Worm (Caenorhabditis elegans): ENCODE results near the gene Y81G3A.6.

Gene Y81G3A.6

ce11 chrII:13066777-13067290 lies 15.5 kb downstream of the Y81G3A.6 start:
- TF ChIP-seq lin-13 (GFP tag; optimal IDR thresholded peaks at IDR 0.05): no peak
- TF ChIP-seq sdz-12 (GFP tag; optimal IDR thresholded peaks at IDR 0.05): peak; percentile 6
- TF ChIP-seq hif-1 (tag; optimal IDR thresholded peaks at IDR 0.05): peak in 1 of 2 experiments; percentile 18
- peak; percentile 94 for TF ChIP-seq set-16 (GFP tag; IDR thresholded peaks at IDR 0.05)
- 0 out of 2 replicates have a peak, but pooled peaks have one; percentile 15 for TF ChIP-seq ceh-44 (GFP tag; IDR thresholded peaks at IDR 0.05)
- peak in 1 of 2 experiments; percentile 33 for TF ChIP-seq daf-16 (GFP tag; optimal IDR thresholded peaks at IDR 0.05)
- TF ChIP-seq daf-16 (tag; optimal IDR thresholded peaks at IDR 0.05): no peak
- no peak for TF ChIP-seq duxl-1 (tag; optimal IDR thresholded peaks at IDR 0.05; ENCODE audit: poor library complexity)
- peak; percentile 68 for TF ChIP-seq aha-1 (tag)
- TF ChIP-seq unc-39 (tag; optimal IDR thresholded peaks at IDR 0.05): no peak
- 0 out of 2 replicates have a peak, but pooled peaks have one; percentile 9 for TF ChIP-seq lin-29 (GFP tag; IDR thresholded peaks at IDR 0.05)
- TF ChIP-seq F44E2.7 (GFP tag; IDR thresholded peaks at IDR 0.05): no peak
- TF ChIP-seq ZK546.5 (tag; optimal IDR thresholded peaks at IDR 0.05): no peak
- peak; percentile 41; the same call in 1 of the 2 replicates for TF ChIP-seq ceh-20 (GFP tag; IDR thresholded peaks at IDR 0.05)
- no peak for TF ChIP-seq nhr-102 (tag; optimal IDR thresholded peaks at IDR 0.05)
- TF ChIP-seq hlh-11 (tag; optimal IDR thresholded peaks at IDR 0.05): peak; percentile 53

- TF ChIP-seq ceh-20 (GFP tag; IDR thresholded peaks at IDR 0.05) (peak; percentile 30; the same call in 1 of the 2 replicates), hlh-11 (tag; optimal IDR thresholded peaks at IDR 0.05) (peak; percentile 38), daf-16 (GFP tag; optimal IDR thresholded peaks at IDR 0.05) (peak in 1 of 2 experiments; percentile 63), daf-16 (tag; optimal IDR thresholded peaks at IDR 0.05) (no peak), unc-62 (GFP tag; optimal IDR thresholded peaks at IDR 0.05 in 1 of 2) (peak in 1 of 2 experiments; percentile 74), unc-62 (tag; optimal IDR thresholded peaks at IDR 0.05) (no peak), daf-8 (GFP tag; IDR thresholded peaks at IDR 0.05) (no peak), mdl-1 (tag; optimal IDR thresholded peaks at IDR 0.05) (peak in 1 of 2 experiments; percentile 73), mxl-3 (GFP tag; optimal IDR thresholded peaks at IDR 0.05) (no peak), hlh-30 (tag; optimal IDR thresholded peaks at IDR 0.05; ENCODE audit: insufficient read depth) (peak; percentile 51), hif-1 (tag; optimal IDR thresholded peaks at IDR 0.05) (peak in 1 of 2 experiments; percentile 71), rbr-2 (tag; optimal IDR thresholded peaks at IDR 0.05) (peak; percentile 3), Y75B8A.6 (GFP tag; IDR thresholded peaks at IDR 0.05) (no peak)
Observed at ce11 chrII:13065251-13065650, 17.1 kb downstream of the Y81G3A.6 start.

- TF ChIP-seq snpc-4 (tag; optimal IDR thresholded peaks at IDR 0.05) (no peak), set-16 (GFP tag; IDR thresholded peaks at IDR 0.05) (peak; percentile 70), dmd-6 (GFP tag; IDR thresholded peaks at IDR 0.05) (0 out of 2 replicates have a peak, but pooled peaks have one; percentile 8), nhr-42 (GFP tag; IDR thresholded peaks at IDR 0.05) (no peak), ceh-32 (tag; optimal IDR thresholded peaks at IDR 0.05; ENCODE audit: poor library complexity) (no peak), Y75B8A.6 (GFP tag; IDR thresholded peaks at IDR 0.05) (no peak)
Observed at ce11 chrII:13059196-13059595, 23.1 kb downstream of the Y81G3A.6 start.

DNA sequence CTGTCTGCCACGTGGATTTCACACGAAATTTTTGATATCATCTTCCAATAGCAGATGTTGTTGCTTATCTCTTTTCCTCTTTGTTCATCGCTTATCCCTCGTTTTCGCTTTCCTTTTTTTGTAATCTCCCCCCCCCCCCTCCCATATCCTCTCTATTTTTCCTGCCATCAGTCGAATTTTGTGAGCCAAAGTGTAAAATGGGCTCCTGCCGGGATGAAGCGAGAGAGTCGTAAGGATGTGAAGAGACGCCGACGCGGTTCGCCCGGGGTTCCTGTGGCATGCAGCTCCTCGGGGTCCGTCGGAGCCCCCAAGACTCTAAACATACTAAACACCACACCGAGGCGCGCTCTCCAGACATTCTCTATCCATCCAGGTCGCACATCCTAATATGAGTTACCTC lies 25.7 kb downstream of the Y81G3A.6 start, which contains the start of gene zyx-1:
TSS of gene zyx-1 (plus strand) at position 331 of the 400 bp plus-strand sequence.
- no peak for TF ChIP-seq egl-43 (GFP tag; IDR thresholded peaks at IDR 0.05)
- peak; percentile 70 for TF ChIP-seq set-16 (GFP tag; IDR thresholded peaks at IDR 0.05)
- no peak for TF ChIP-seq ztf-7 (tag; optimal IDR thresholded peaks at IDR 0.05)
- peak; percentile 19 for TF ChIP-seq nhr-11 (tag; optimal IDR thresholded peaks at IDR 0.05)
- TF ChIP-seq unc-62 (GFP tag; optimal IDR thresholded peaks at IDR 0.05 in 1 of 2): no peak
- TF ChIP-seq unc-62 (tag; optimal IDR thresholded peaks at IDR 0.05): no peak
- peak; percentile 39 for TF ChIP-seq hlh-11 (tag; optimal IDR thresholded peaks at IDR 0.05)
- TF ChIP-seq ceh-82 (tag; optimal IDR thresholded peaks at IDR 0.05): no peak
- no peak for TF ChIP-seq nhr-25 (tag; optimal IDR thresholded peaks at IDR 0.05; ENCODE audit: borderline replicate concordance, insufficient read depth)
